Fruit fly (Drosophila melanogaster) Kc167 (cell line): Measurements from ENCODE around the gene CG11816.

ENCODE experiments used
- Myc ChIP-seq: fragments of >200 bp; optimal IDR thresholded peaks from 2 replicates; lab custom pipeline; 2017; ENCODE audit warnings: missing external identifiers
- Sin3A ChIP-seq: fragments of >200 bp; optimal IDR thresholded peaks from 2 replicates; lab custom pipeline; 2018; ENCODE audit warnings: missing external identifiers
- h ChIP-seq: fragments of >200 bp; optimal IDR thresholded peaks from 3 replicates; lab custom pipeline; 2018; ENCODE audit warnings: missing external identifiers
- insv ChIP-seq: fragments of >200 bp; optimal IDR thresholded peaks from 3 replicates; lab custom pipeline; 2018; ENCODE audit warnings: missing external identifiers
- psq ChIP-seq: fragments of >200 bp; optimal IDR thresholded peaks from 2 replicates; lab custom pipeline; 2017; ENCODE audit warnings: missing external identifiers
- ttk ChIP-seq: sonication (Bioruptor generic); optimal IDR thresholded peaks from 2 replicates; lab custom pipeline; 2017; ENCODE audit warnings: missing external identifiers

Gene CG11816

dm6 chrX:13565490-13566156, 10.0 kb upstream of the CG11816 start:
- TF ChIP-seq ttk (lab: Kevin White, UChicago) (no peak), h (no peak), psq (lab: Kevin White, UChicago) (no peak), Myc (lab: Kevin White, UChicago) (no peak), insv (lab: Kevin White, UChicago) (no peak), Sin3A (no peak)

DNA sequence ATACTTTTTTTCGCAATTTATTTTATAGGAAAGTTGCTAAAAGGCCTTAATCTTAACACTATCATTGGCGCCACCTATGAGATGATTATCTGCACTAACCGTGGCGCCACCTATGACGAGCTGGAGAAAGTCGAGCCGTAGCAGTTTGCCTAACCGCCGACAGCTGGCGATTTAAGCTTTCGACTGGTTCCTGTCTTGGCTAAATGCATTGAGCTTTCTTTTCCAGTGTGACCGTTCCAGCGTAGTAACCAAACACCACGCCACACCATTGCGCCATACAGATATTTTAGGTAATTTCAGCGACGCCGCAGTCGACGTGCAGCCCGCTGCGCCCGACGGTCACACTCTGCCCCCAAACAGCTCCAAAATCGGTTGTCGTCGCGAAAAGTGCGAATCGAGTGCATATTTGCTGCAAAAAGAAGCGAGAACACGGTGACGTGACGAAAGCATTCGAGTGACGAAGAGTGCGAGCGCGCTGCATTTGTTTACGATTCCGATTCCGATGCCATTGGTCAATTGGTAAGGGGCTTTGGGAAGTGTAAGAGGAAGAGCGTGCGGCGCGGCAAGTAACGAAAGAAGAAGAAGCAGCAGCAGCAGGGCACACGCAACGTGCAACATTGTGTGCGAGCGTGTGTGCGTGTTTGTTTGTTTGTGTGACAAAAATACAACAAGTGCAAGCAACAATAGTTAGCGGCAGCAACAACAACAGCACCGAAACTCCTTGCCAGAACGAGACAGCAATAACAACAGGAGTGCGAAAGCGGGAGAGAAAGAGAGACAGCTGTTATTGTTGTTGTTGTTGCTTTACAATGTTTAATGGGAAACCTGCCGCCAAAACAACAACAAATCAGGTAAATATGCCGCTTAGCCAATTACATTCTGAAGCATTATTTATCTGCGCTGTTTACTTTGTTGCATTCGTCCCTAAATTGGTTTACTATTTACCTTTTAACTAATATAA, 8.2 kb upstream of the CG11816 start, which contains the start of the genes CG46311 and Tpst:
CG46311 (plus strand) TSS at position 341 of the 961 bp plus-strand sequence.
Tpst (plus strand) TSS at position 341 of the 961 bp plus-strand sequence.
- TF ChIP-seq Myc (lab: Kevin White, UChicago), result no peak
- TF ChIP-seq h, result no peak
- no peak for TF ChIP-seq Sin3A
- TF ChIP-seq psq (lab: Kevin White, UChicago), result no peak
- no peak for TF ChIP-seq insv (lab: Kevin White, UChicago)

DNA sequence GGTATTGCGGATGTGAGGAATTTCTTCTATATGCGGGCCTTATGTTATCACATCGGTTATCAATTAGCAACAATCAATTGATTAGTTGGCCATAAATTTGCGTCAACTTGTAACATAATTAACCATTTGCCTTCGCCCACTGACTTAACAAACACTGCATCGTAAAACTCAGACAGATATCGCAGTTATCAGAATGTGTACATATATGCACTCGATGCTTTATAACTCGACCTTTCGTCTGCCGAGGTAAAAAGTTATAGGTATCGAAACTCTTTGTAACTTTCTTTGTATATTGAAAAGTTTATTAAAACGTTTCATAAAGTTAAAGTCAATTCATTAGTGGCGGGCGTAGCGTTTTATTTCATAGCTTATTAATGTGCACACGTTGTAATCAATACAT, 7.4 kb upstream of the CG11816 start:
- TF ChIP-seq Sin3A (no peak), insv (lab: Kevin White, UChicago) (no peak), h (no peak), Myc (lab: Kevin White, UChicago) (no peak), ttk (lab: Kevin White, UChicago) (no peak), psq (lab: Kevin White, UChicago) (no peak)

DNA sequence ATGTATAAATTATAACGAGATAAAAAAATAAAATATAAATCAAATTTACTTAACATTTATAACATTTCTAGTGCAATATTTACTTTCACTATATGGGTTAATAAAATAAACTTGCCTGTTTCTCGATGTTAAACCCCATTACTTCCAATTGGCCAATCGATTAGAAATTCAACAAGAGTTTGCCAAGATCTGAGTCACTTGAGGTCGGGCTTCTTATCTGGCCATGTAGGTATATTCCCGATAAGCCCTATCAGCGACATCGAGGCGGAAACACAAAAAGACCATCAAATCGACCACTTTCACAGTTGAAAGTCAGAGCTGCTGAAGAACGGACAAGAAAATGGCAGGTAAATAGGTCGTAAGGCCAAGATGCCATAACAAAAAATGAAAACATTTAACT, 5.8 kb upstream of the CG11816 start, which contains the start of gene CG32633:
CG32633 (plus strand) TSS at position 301 of the 400 bp plus-strand sequence.
- TF ChIP-seq h, result no peak

DNA sequence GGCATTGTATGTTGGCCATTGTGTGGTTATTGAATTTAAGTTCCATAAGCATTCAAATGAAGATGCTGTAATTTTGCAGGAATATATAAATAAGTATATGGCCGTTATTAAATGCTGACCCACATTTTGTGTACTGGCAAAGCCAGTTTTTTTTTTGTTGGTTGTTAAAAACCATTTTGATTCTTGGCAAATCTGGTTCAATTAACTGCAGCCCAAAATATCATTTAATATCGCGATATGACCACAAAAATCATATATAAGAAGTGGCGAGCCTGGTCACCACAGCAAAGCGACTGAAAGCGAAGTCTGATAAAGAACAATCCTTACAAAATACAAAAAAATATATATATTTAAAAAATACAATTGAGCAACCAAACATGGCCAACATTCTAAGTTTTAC, 572 bp upstream of the CG11816 start, which contains the start of gene CG32631:
CG32631 (plus strand) TSS at position 301 of the 400 bp plus-strand sequence.
- no peak for TF ChIP-seq ttk (lab: Kevin White, UChicago)
- no peak for TF ChIP-seq Sin3A
- TF ChIP-seq h, result no peak
- TF ChIP-seq Myc (lab: Kevin White, UChicago), result no peak
- TF ChIP-seq psq (lab: Kevin White, UChicago), result no peak
- TF ChIP-seq insv (lab: Kevin White, UChicago), result no peak

DNA sequence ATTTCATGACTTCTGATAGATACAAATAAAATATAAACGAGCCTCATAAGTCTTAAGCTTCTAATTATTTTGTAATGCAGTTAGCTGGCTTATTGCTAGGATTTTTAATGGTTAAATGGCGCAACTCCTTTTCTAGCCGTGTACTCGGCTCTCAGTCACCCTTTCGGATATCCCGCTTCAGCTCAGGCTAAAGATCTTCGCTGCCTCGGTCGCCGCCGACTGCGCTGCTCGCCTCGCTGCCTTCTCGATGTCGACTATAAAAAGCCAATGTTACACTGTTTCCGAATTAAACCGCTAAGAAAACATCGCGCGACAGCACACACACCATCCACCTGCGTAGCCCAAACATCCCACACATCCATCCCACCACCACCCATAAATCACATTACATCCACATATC, 12.3 kb downstream of the CG11816 start, which contains the start of gene Cpr12A:
Cpr12A (plus strand) TSS at position 301 of the 400 bp plus-strand sequence.
- TF ChIP-seq insv (lab: Kevin White, UChicago), result no peak
- no peak for TF ChIP-seq psq (lab: Kevin White, UChicago)
- no peak for TF ChIP-seq ttk (lab: Kevin White, UChicago)
- no peak for TF ChIP-seq h
- no peak for TF ChIP-seq Sin3A

dm6 chrX:13542084-13542483, 13.5 kb downstream of the CG11816 start:
- no peak for TF ChIP-seq insv (lab: Kevin White, UChicago)
- no peak for TF ChIP-seq Sin3A
- no peak for TF ChIP-seq psq (lab: Kevin White, UChicago)
- no peak for TF ChIP-seq h
- TF ChIP-seq ttk (lab: Kevin White, UChicago), result no peak
- TF ChIP-seq Myc (lab: Kevin White, UChicago), result no peak

DNA sequence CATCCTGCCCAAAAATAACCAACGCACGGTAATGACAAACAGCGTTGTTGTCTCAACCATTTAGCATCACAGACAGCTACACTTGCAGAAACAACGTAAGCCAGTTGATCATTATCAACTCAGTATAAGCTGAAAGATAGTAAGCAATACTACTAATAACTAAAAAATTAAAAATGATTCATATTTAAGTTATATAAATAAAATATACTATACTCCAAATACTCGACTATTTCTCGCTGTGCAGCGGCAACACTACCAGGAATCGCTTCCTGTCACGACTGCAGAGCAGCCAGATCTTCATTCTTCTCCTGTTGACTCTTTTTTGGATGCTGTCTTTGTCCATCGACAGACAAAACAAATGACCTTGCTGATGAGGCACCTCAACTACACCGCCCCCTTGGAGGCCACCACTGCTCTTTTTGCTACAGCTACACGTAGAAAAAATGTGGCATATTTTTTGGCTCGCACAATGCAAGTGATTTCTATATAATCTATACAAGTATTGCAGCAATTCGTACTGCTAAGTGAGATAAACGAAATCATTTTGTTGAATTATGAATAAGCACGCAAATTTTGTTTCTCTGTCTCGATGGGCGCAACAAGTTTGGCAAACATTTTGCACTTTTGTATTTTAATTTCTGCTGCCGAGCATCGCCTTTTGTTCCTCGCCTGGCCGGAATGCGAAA, 14.5 kb downstream of the CG11816 start:
- no peak for TF ChIP-seq ttk (lab: Kevin White, UChicago)
- no peak for TF ChIP-seq Sin3A
- no peak for TF ChIP-seq h
- TF ChIP-seq insv (lab: Kevin White, UChicago), result no peak
- no peak for TF ChIP-seq Myc (lab: Kevin White, UChicago)
- TF ChIP-seq psq (lab: Kevin White, UChicago), result no peak

DNA sequence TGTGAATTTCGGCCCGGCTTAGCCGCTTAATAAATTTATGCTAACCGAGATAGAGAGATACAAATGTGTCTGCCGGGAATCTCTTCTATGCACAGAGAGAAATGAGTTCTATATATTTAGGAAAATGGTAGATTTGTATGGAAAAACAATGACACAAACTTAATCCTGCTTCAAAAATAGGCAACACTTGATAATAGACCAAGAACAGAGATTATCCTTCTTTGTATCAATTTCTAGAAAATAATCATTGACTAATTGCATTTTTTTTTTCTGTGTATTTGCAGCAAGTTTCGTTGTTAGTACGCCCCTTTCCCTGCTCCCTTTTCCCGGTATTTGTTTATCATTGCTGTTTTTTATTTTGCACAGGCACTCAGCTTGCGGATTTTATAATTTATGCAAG, 16.2 kb downstream of the CG11816 start:
- TF ChIP-seq psq (lab: Kevin White, UChicago) (no peak), insv (lab: Kevin White, UChicago) (no peak), ttk (lab: Kevin White, UChicago) (no peak), Sin3A (no peak), h (no peak)

dm6 chrX:13536776-13537175, 18.8 kb downstream of the CG11816 start:
- TF ChIP-seq psq (lab: Kevin White, UChicago) (no peak), h (no peak), Sin3A (no peak), insv (lab: Kevin White, UChicago) (no peak), ttk (lab: Kevin White, UChicago) (no peak), Myc (lab: Kevin White, UChicago) (no peak)

DNA sequence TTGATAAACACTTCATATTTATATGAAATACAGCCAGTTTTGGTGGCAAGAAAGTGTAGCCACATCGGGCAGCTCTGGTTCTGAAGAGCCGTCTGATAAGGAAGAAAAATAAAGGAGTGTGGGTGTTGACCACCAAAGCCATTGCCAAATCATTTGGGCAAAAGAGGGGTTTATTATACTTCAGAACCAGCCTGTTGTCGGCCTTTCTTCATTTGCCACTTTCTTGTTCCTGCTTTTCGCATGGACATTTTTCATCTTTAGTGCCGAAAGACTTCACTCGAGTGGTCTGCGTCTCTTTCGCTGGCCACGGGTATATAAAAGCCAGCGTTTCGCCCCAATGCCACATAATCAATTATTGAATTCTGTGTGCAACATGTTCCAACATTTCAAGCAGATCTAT, 21.5 kb downstream of the CG11816 start, which contains the start of gene CG15756:
CG15756 (plus strand) TSS at position 301 of the 400 bp plus-strand sequence.
- TF ChIP-seq ttk (lab: Kevin White, UChicago) (no peak), Myc (lab: Kevin White, UChicago) (no peak), Sin3A (no peak), insv (lab: Kevin White, UChicago) (no peak), h (no peak), psq (lab: Kevin White, UChicago) (no peak)
